Worm (Caenorhabditis elegans) whole organism, midembryonic: Measurements from ENCODE around the gene snu-13.

ENCODE experiments used
- T22C8.4 ChIP-seq: fragments of 200-800 bp; sonication (Bioruptor generic); IDR thresholded peaks from 2 replicates; pipeline ENCODE4 v1.3.6; 2022; ENCODE audit warnings: missing genetic modification characterization, missing compliant biosample characterization
- flt-1 ChIP-seq: fragments of 200-800 bp; sonication (Bioruptor generic); IDR thresholded peaks from 2 replicates; pipeline ENCODE4 v1.3.6; 2022; ENCODE audit warnings: missing genetic modification characterization, missing compliant biosample characterization
- ref-1 ChIP-seq: fragments of 200-800 bp; sonication (Bioruptor generic); conservative IDR thresholded peaks from 2 replicates; pipeline ENCODE4 v1.3.6; 2022; ENCODE audit warnings: missing genetic modification reagents, missing genetic modification characterization, missing compliant biosample characterization
- tab-1 ChIP-seq: fragments of 200-800 bp; sonication (Bioruptor generic); IDR thresholded peaks from 2 replicates; pipeline ENCODE4 v1.3.6; 2022; ENCODE audit warnings: missing genetic modification characterization, missing compliant biosample characterization
- ztf-23 ChIP-seq: fragments of 200-800 bp; sonication (Bioruptor generic); IDR thresholded peaks from 2 replicates; pipeline ENCODE4 v1.3.6; 2022; ENCODE audit warnings: missing genetic modification reagents, missing genetic modification characterization, missing compliant biosample characterization
- ztf-29 ChIP-seq: fragments of 200-800 bp; sonication (Bioruptor generic); IDR thresholded peaks from 2 replicates; pipeline ENCODE4 v1.3.6; 2022; ENCODE audit warnings: missing genetic modification reagents, missing genetic modification characterization, missing compliant biosample characterization

DNA sequence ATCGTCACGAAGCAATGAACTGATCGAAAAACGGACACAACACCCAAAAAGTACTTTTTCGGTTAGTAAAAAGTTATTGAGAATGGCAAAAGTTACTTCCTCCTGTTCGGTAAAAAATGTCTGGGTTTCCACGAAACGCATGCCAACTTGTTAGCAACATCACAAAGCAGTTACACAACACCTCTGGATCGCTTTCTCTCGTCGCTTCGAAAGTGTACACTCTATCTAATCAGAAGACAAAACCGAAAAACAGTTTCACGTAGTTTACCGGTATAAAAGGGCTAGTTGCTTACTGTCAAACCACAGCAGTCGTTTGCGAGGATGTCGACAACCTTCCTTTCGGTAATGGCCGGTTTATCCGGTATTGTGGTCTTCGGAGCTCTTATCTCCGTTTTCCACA is 48.5 kb upstream of the snu-13 start, which contains the start of gene col-80:
- TF ChIP-seq flt-1 (GFP tag; lab: Robert Waterston, UW): no peak
- TF ChIP-seq ztf-29 (GFP tag; lab: Robert Waterston, UW): no peak
- TF ChIP-seq T22C8.4 (GFP tag; lab: Robert Waterston, UW): no peak
- TF ChIP-seq ref-1 (GFP tag; lab: Robert Waterston, UW): no peak
- TF ChIP-seq tab-1 (GFP tag; lab: Robert Waterston, UW): no peak
- TF ChIP-seq ztf-23: no peak
